Fruit fly (Drosophila melanogaster): ENCODE data around the gene up.

up gene

DNA sequence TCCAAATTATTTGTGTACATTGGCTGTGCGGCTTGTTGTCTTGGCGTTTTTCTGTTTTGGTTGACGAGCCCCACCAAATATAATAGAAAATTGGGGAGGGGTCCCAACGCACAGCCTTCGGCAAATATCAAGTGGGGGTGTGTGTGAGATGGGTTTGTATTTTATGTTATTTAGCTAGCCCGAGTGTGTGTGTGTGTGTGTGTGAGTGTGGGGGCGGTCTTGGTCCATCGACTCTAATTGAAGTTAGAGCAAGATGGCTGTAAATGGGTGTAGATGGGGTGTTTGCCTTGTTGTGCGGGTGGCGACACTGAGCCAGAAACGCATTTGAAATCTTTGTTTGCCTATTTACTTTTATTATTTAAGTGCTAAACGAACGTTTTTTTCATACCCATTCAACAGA lies 30.2 kb upstream of the up start (continued):
- TF ChIP-seq Blimp-1 (GFP tag; optimal IDR thresholded peaks at IDR 0.05) (peak; percentile 27), gt (GFP tag; IDR thresholded peaks at IDR 0.05) (no peak), CG34422 (GFP tag; IDR thresholded peaks at IDR 0.05) (no peak), zf30C (GFP tag; optimal IDR thresholded peaks at IDR 0.05) (no peak), org-1 (GFP tag; optimal IDR thresholded peaks at IDR 0.05) (no peak), NC2β (GFP tag; optimal IDR thresholded peaks at IDR 0.05) (no peak), ci (GFP tag; IDR thresholded peaks at IDR 0.05) (peak; percentile 15; the same call in 1 of the 3 replicates), CG8290 (GFP tag; optimal IDR thresholded peaks at IDR 0.05) (no peak), CG8290 (tag; optimal IDR thresholded peaks at IDR 0.05) (peak in 1 of 2 experiments; percentile 47), CG3726 (GFP tag; IDR thresholded peaks at IDR 0.05) (no peak), CG15514 (GFP tag; optimal IDR thresholded peaks at IDR 0.05) (peak; percentile 22), ATbp (GFP tag; optimal IDR thresholded peaks at IDR 0.05) (peak; percentile 51), ap (GFP tag; IDR thresholded peaks at IDR 0.05) (no peak), dan (GFP tag; IDR thresholded peaks at IDR 0.05) (no peak), dysf (GFP tag; IDR thresholded peaks at IDR 0.05) (no peak), CG15601 (tag; optimal IDR thresholded peaks at IDR 0.05) (peak; percentile 25), CG31441 (GFP tag; IDR thresholded peaks at IDR 0.05) (0 out of 2 replicates have a peak, but pooled peaks have one; percentile 13), CG18619 (GFP tag; optimal IDR thresholded peaks at IDR 0.05) (no peak), Jarid2 (GFP tag; optimal IDR thresholded peaks at IDR 0.05) (peak; percentile 13), CG31365 (tag; optimal IDR thresholded peaks at IDR 0.05) (peak; percentile 6), NFAT (GFP tag; IDR thresholded peaks at IDR 0.05) (peak; percentile 51; the same call in 1 of the 2 replicates), D19B (GFP tag; optimal IDR thresholded peaks at IDR 0.05) (no peak), Dll (GFP tag; IDR thresholded peaks at IDR 0.05; ENCODE audit: partially characterized antibody) (no peak), CG3065 (GFP tag; optimal IDR thresholded peaks at IDR 0.05) (no peak), caup (GFP tag; optimal IDR thresholded peaks at IDR 0.05; ENCODE audit: severe bottlenecking) (peak; percentile 10), CG9817 (tag; optimal IDR thresholded peaks at IDR 0.05) (peak; percentile 13), CG6254 (GFP tag; optimal IDR thresholded peaks at IDR 0.05) (peak; percentile 23), Med (GFP tag) (peak; percentile 71), CG18476 (GFP tag; optimal IDR thresholded peaks at IDR 0.05) (no peak)

dm6 chrX:13630290-13630900 lies 28.0 kb upstream of the up start:
- TF ChIP-seq ind (GFP tag; optimal IDR thresholded peaks at IDR 0.05) (peak; percentile 28), ewg (GFP tag; optimal IDR thresholded peaks at IDR 0.05) (no peak), CG7987 (GFP tag; optimal IDR thresholded peaks at IDR 0.05) (no peak), prd (optimal IDR thresholded peaks at IDR 0.05) (no peak), prd (GFP tag; IDR thresholded peaks at IDR 0.05) (peak; percentile 46; the same call in 1 of the 3 replicates), Drgx (GFP tag; IDR thresholded peaks at IDR 0.05) (0 out of 2 replicates have a peak, but pooled peaks have one; percentile 8), CG2712 (tag; optimal IDR thresholded peaks at IDR 0.05) (peak; percentile 29), lilli (GFP tag; optimal IDR thresholded peaks at IDR 0.05) (peak; percentile 20), CG1792 (GFP tag; optimal IDR thresholded peaks at IDR 0.05) (no peak), CG8089 (GFP tag; optimal IDR thresholded peaks at IDR 0.05) (peak; percentile 17), CG17385 (GFP tag; optimal IDR thresholded peaks at IDR 0.05) (peak; percentile 9), Xrp1 (GFP tag; IDR thresholded peaks at IDR 0.05) (peak; percentile 60; the same call in 1 of the 2 replicates), CG11247 (GFP tag; IDR thresholded peaks at IDR 0.05) (no peak), CG17328 (GFP tag; IDR thresholded peaks at IDR 0.05) (0 out of 2 replicates have a peak, but pooled peaks have one; percentile 7), Dfd (GFP tag; optimal IDR thresholded peaks at IDR 0.05) (no peak), slbo (GFP tag; IDR thresholded peaks at IDR 0.05) (peak; percentile 21; the same call in 1 of the 2 replicates), grau (tag; optimal IDR thresholded peaks at IDR 0.05) (peak; percentile 14), CG14710 (tag; optimal IDR thresholded peaks at IDR 0.05) (peak; percentile 22), CG17829 (tag; optimal IDR thresholded peaks at IDR 0.05) (peak; percentile 10), CG33557 (GFP tag; optimal IDR thresholded peaks at IDR 0.05) (no peak), CG12659 (GFP tag; optimal IDR thresholded peaks at IDR 0.05) (peak; percentile 1), Hr51 (GFP tag; optimal IDR thresholded peaks at IDR 0.05) (peak in 1 of 2 experiments; percentile 41)
